Worm (Caenorhabditis elegans) whole organism, mixed stage, embryonic: ENCODE data around the gene let-99.

Source experiments
- M03D4.4 ChIP-seq: sonication (generic microtip); optimal IDR thresholded peaks from 2 replicates; lab custom pipeline; 2017; ENCODE audit warnings: mild to moderate bottlenecking, missing genetic modification characterization, missing compliant biosample characterization
- bed-3 ChIP-seq: fragments of 200-800 bp; sonication (Bioruptor generic); optimal IDR thresholded peaks from 3 replicates; lab custom pipeline; 2018; ENCODE audit warnings: mild to moderate bottlenecking, missing genetic modification characterization, moderate library complexity, missing compliant biosample characterization
- blmp-1 ChIP-seq: fragments of 150-350 bp; optimal IDR thresholded peaks from 2 replicates; lab custom pipeline; 2014; ENCODE audit warnings: missing biosample characterization, missing genetic modification characterization
- ceh-39 ChIP-seq: fragments of 150-350 bp; optimal IDR thresholded peaks from 2 replicates; lab custom pipeline; 2014; ENCODE audit warnings: missing biosample characterization, missing genetic modification characterization
- ceh-43 ChIP-seq: fragments of 200-800 bp; sonication (Bioruptor generic); optimal IDR thresholded peaks from 2 replicates; lab custom pipeline; 2018; ENCODE audit warnings: mild to moderate bottlenecking, missing genetic modification characterization, moderate library complexity, missing compliant biosample characterization
- ceh-83 ChIP-seq: fragments of 200-800 bp; sonication (Bioruptor generic); optimal IDR thresholded peaks from 2 replicates; lab custom pipeline; 2018; ENCODE audit warnings: mild to moderate bottlenecking, missing genetic modification characterization, missing compliant biosample characterization
- ces-1 ChIP-seq: fragments of 150-350 bp; optimal IDR thresholded peaks from 2 replicates; lab custom pipeline; 2014; ENCODE audit warnings: missing biosample characterization, missing genetic modification reagents, missing genetic modification characterization
- cnd-1 ChIP-seq: fragments of 200-800 bp; sonication (Bioruptor generic); optimal IDR thresholded peaks from 2 replicates; lab custom pipeline; 2018; ENCODE audit warnings: mild to moderate bottlenecking, missing genetic modification characterization, missing compliant biosample characterization
- elt-1 ChIP-seq: sonication (generic microtip); optimal IDR thresholded peaks from 2 replicates; lab custom pipeline; 2017; ENCODE audit warnings: missing genetic modification characterization, mild to moderate bottlenecking, missing compliant biosample characterization, antibody characterized with exemption, moderate library complexity, borderline replicate concordance; ENCODE audit not compliant: insufficient read depth
- elt-3 ChIP-seq: fragments of 150-350 bp; optimal IDR thresholded peaks from 2 replicates; lab custom pipeline; 2014; ENCODE audit warnings: missing biosample characterization, missing genetic modification characterization
- flh-1 ChIP-seq: fragments of 200-800 bp; sonication (Bioruptor generic); optimal IDR thresholded peaks from 2 replicates; lab custom pipeline; 2018; ENCODE audit warnings: mild to moderate bottlenecking, missing genetic modification characterization, moderate library complexity, missing compliant biosample characterization
- ham-2 ChIP-seq: fragments of 200-800 bp; sonication (Bioruptor generic); optimal IDR thresholded peaks from 2 replicates; lab custom pipeline; 2018; ENCODE audit warnings: mild to moderate bottlenecking, missing genetic modification characterization, missing compliant biosample characterization
- hlh-1 ChIP-seq: fragments of 150-350 bp; optimal IDR thresholded peaks from 2 replicates; lab custom pipeline; 2014; ENCODE audit warnings: missing biosample characterization, missing genetic modification reagents, missing genetic modification characterization
- lin-13 ChIP-seq: fragments of 150-350 bp; optimal IDR thresholded peaks from 2 replicates; lab custom pipeline; 2014; ENCODE audit warnings: missing biosample characterization, missing genetic modification characterization
- lin-32 ChIP-seq: fragments of 200-800 bp; sonication (Bioruptor generic); optimal IDR thresholded peaks from 2 replicates; lab custom pipeline; 2018; ENCODE audit warnings: mild to moderate bottlenecking, missing genetic modification characterization, missing compliant biosample characterization
- lsy-2 ChIP-seq: fragments of 150-350 bp; optimal IDR thresholded peaks from 2 replicates; lab custom pipeline; 2014; ENCODE audit warnings: missing biosample characterization, missing genetic modification characterization
- mab-5 ChIP-seq: fragments of 150-350 bp; optimal IDR thresholded peaks from 2 replicates; lab custom pipeline; 2014; ENCODE audit warnings: missing biosample characterization, missing genetic modification characterization
- mep-1 ChIP-seq: fragments of 150-350 bp; optimal IDR thresholded peaks from 2 replicates; lab custom pipeline; 2017; ENCODE audit warnings: missing biosample characterization, missing genetic modification reagents, missing genetic modification characterization, inconsistent platforms
- mls-2 ChIP-seq: sonication (generic microtip); optimal IDR thresholded peaks from 2 replicates; lab custom pipeline; 2016; ENCODE audit warnings: mild to moderate bottlenecking, missing genetic modification characterization, moderate library complexity, missing compliant biosample characterization
- nhr-12 ChIP-seq: fragments of 150-350 bp; optimal IDR thresholded peaks from 2 replicates; lab custom pipeline; 2014; ENCODE audit warnings: missing biosample characterization, missing genetic modification characterization
- nhr-2 ChIP-seq: fragments of 150-350 bp; optimal IDR thresholded peaks from 2 replicates; lab custom pipeline; 2014; ENCODE audit warnings: missing biosample characterization, missing genetic modification characterization
- nhr-76 ChIP-seq: sonication (generic microtip); optimal IDR thresholded peaks from 2 replicates; lab custom pipeline; 2017; ENCODE audit warnings: missing biosample characterization, missing genetic modification characterization
- pha-4 ChIP-seq: fragments of 150-350 bp; optimal IDR thresholded peaks from 2 replicates; lab custom pipeline; 2018; ENCODE audit warnings: missing biosample characterization, missing genetic modification reagents, missing genetic modification characterization
- sem-2 ChIP-seq: fragments of 200-800 bp; sonication (Bioruptor generic); optimal IDR thresholded peaks from 2 replicates; lab custom pipeline; 2018; ENCODE audit warnings: mild to moderate bottlenecking, missing genetic modification characterization, missing compliant biosample characterization
- snpc-4 ChIP-seq: fragments of 150-350 bp; optimal IDR thresholded peaks from 2 replicates; lab custom pipeline; 2014; ENCODE audit warnings: missing biosample characterization, missing genetic modification characterization
- sptf-1 ChIP-seq: sonication (generic microtip); optimal IDR thresholded peaks from 2 replicates; lab custom pipeline; 2017; ENCODE audit warnings: mild to moderate bottlenecking, missing genetic modification characterization, moderate library complexity, missing compliant biosample characterization
- tbx-8 ChIP-seq: fragments of 200-800 bp; sonication (Bioruptor generic); optimal IDR thresholded peaks from 2 replicates; lab custom pipeline; 2018; ENCODE audit warnings: mild to moderate bottlenecking, missing genetic modification characterization, moderate library complexity, missing compliant biosample characterization
- unc-120 ChIP-seq: sonication (generic microtip); optimal IDR thresholded peaks from 2 replicates; lab custom pipeline; 2017; ENCODE audit warnings: missing genetic modification characterization, missing compliant biosample characterization; ENCODE audit not compliant: poor library complexity, severe bottlenecking
- unc-39 ChIP-seq: fragments of 150-350 bp; optimal IDR thresholded peaks from 2 replicates; lab custom pipeline; 2014; ENCODE audit warnings: missing biosample characterization, missing genetic modification characterization
- unc-62 ChIP-seq: fragments of 150-350 bp; optimal IDR thresholded peaks from 2 replicates; lab custom pipeline; 2014; ENCODE audit warnings: missing biosample characterization, missing genetic modification reagents, missing genetic modification characterization
- ztf-11 ChIP-seq: fragments of 150-350 bp; optimal IDR thresholded peaks from 2 replicates; lab custom pipeline; 2014; ENCODE audit warnings: missing biosample characterization, missing genetic modification characterization

let-99 gene

DNA sequence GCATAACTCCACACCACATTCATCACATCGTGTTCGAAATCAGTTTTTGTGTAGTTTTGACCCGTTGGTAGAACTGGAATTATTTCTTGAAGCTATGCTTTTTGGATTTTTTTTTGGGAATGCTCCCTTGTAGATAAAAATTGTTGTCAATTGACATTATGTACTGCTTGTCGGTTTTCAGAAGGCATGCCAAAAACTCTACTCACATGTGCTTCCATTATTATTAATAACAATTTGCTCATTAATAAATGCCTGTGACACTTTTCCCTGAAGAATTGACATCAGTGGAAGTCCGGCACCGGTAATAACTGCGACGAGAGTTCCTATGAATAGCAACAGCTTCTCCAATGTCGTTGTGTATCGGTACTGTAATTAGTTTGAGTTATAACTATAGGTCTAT is 29.3 kb downstream of the let-99 start:
- no peak for TF ChIP-seq nhr-2 (tag; lab: Kevin White, UChicago)
- TF ChIP-seq bed-3 (GFP tag; lab: Kevin White, UChicago) = no peak
- no peak for TF ChIP-seq sptf-1 (tag; lab: Kevin White, UChicago)
- no peak for TF ChIP-seq M03D4.4 (tag; lab: Kevin White, UChicago)

DNA sequence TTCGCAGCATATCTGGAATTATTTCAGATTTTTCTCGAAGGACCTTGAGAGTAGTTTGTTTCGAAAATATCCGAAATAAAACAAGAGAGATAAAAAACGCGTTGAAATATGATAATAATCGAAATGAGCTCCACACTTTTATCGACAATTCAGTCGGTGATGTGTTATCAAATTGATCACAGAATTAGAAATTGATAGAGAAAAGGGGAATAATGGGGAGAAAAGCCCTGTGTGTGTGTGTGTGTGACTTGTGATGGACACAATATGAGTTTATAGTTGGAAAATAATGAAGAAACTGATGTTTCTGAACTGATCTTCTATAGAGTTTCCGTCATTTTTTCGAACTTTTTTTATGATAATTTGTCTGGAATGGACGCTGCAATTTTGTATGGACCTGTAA is 31.5 kb downstream of the let-99 start, which contains the start of gene pgp-1:
Gene pgp-1 (minus strand): TSS at position 12 of the 400 bp plus-strand sequence.
- no peak for TF ChIP-seq lin-13
- TF ChIP-seq nhr-12 (tag; lab: Kevin White, UChicago) = no peak
- no peak for TF ChIP-seq mab-5 (tag; lab: Kevin White, UChicago)
- TF ChIP-seq bed-3 (GFP tag; lab: Kevin White, UChicago) = no peak
- TF ChIP-seq pha-4 (tag; lab: Kevin White, UChicago) = no peak
- TF ChIP-seq nhr-76 = no peak
- TF ChIP-seq snpc-4 (tag; lab: Kevin White, UChicago) = no peak
- no peak for TF ChIP-seq ceh-83
- TF ChIP-seq M03D4.4 (tag; lab: Kevin White, UChicago) = no peak

ce11 chrIV:12600941-12601340 is 33.3 kb downstream of the let-99 start:
- TF ChIP-seq ceh-83 (no peak), blmp-1 (no peak), lsy-2 (no peak), nhr-2 (tag; lab: Kevin White, UChicago) (no peak), hlh-1 (tag; lab: Kevin White, UChicago) (no peak), tbx-8 (no peak), mep-1 (tag; lab: Kevin White, UChicago) (no peak)

ce11 chrIV:12605401-12605800 is 37.8 kb downstream of the let-99 start, which contains the start of gene Y55D9A.2:
TSS of gene Y55D9A.2 (minus strand) at chrIV:12605431.
- TF ChIP-seq nhr-12 (tag; lab: Kevin White, UChicago) = no peak
- peak; percentile 2 for TF ChIP-seq sptf-1 (tag; lab: Kevin White, UChicago)
- no peak for TF ChIP-seq snpc-4 (tag; lab: Kevin White, UChicago)
- no peak for TF ChIP-seq lin-32
- TF ChIP-seq tbx-8 = no peak
- no peak for TF ChIP-seq lsy-2
- no peak for TF ChIP-seq elt-3 (tag; lab: Kevin White, UChicago)
- TF ChIP-seq ham-2 = no peak
- TF ChIP-seq ces-1 (GFP tag; lab: Kevin White, UChicago) = peak; percentile 52
- TF ChIP-seq ztf-11 = no peak
- TF ChIP-seq ceh-39 (tag; lab: Kevin White, UChicago) = peak; percentile 3
- TF ChIP-seq blmp-1 = no peak
- no peak for TF ChIP-seq ceh-83
- no peak for TF ChIP-seq ceh-43 (GFP tag; lab: Kevin White, UChicago)
- no peak for TF ChIP-seq pha-4 (tag; lab: Kevin White, UChicago)
- no peak for TF ChIP-seq cnd-1 (tag; lab: Kevin White, UChicago)
- TF ChIP-seq sem-2 (GFP tag; lab: Kevin White, UChicago) = no peak

DNA sequence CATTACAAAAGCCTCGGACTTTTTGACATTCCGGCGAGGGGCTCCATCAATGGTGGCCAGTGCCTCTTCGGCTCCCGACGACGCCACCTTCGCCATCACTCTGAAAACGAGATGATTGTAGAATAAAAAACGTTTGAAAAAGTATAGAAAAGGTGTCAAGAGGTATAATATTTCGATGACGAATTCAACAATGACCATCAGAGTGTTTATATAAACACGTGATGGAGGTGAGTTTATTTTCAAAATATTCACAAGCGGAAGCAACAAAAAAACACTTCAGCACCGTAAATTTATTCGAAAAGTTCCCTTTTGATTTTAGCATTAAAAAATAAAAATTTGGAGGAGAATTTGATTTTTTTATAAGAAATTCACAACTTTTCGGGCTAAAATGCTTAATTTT is 47.0 kb downstream of the let-99 start, which contains the start of gene efa-6:
Gene efa-6 (minus strand): TSS at position 101 of the 400 bp plus-strand sequence.
- no peak for TF ChIP-seq sptf-1 (tag; lab: Kevin White, UChicago)
- TF ChIP-seq ces-1 (GFP tag; lab: Kevin White, UChicago) = no peak
- no peak for TF ChIP-seq M03D4.4 (tag; lab: Kevin White, UChicago)
- no peak for TF ChIP-seq lin-32

ce11 chrIV:12615122-12615745 is 47.6 kb downstream of the let-99 start:
- TF ChIP-seq cnd-1 (tag; lab: Kevin White, UChicago) (peak; percentile 50), unc-120 (peak; percentile 90), ces-1 (GFP tag; lab: Kevin White, UChicago) (no peak), ceh-83 (no peak), mab-5 (tag; lab: Kevin White, UChicago) (no peak), nhr-76 (no peak), mls-2 (tag; lab: Kevin White, UChicago) (no peak), elt-1 (tag; lab: Kevin White, UChicago) (no peak), lin-32 (peak; percentile 22), ceh-43 (GFP tag; lab: Kevin White, UChicago) (no peak), hlh-1 (tag; lab: Kevin White, UChicago) (peak; percentile 97), nhr-2 (tag; lab: Kevin White, UChicago) (peak; percentile 10), mep-1 (tag; lab: Kevin White, UChicago) (no peak), unc-39 (tag; lab: Kevin White, UChicago) (no peak), tbx-8 (no peak), bed-3 (GFP tag; lab: Kevin White, UChicago) (no peak), flh-1 (GFP tag; lab: Kevin White, UChicago) (no peak), unc-62 (GFP tag; lab: Kevin White, UChicago) (peak; percentile 73), M03D4.4 (tag; lab: Kevin White, UChicago) (peak; percentile 66), sptf-1 (tag; lab: Kevin White, UChicago) (no peak)
- TF ChIP-seq, all 35 proteins: peak for 7
